Worm (Caenorhabditis elegans): ENCODE measurements around the gene fis-1.

DNA sequence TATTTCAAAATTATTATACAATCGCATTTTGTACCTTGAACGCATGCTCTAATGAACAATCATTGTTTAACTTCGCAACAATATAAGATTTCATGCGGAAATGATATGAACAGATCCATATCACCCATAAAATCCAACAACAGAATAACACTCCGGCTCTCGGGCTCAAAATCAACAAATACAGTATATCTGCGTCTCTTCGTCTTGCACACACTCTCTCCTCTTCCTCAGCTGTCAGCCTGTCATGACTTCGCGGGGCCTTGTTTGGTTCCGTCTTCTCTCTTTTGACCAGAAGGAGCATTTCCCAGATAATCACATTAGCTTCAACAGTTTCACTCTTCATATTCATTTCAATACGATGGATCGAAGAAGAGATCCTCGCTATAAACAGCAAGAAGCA, 1.3 kb downstream of the fis-1 start, which contains the start of gene F41G3.3:
- TF ChIP-seq ama-1 (optimal IDR thresholded peaks at IDR 0.05) (no peak), ceh-36 (tag; optimal IDR thresholded peaks at IDR 0.05) (no peak), hmbx-1 (tag; optimal IDR thresholded peaks at IDR 0.05) (no peak)
